Worm (Caenorhabditis elegans) whole organism, late embryonic: Measurements from ENCODE around the gene K08H2.4.

ENCODE experiments used
- C08G9.2 ChIP-seq: sonication (generic microtip); optimal IDR thresholded peaks from 2 replicates; lab custom pipeline; 2016; ENCODE audit warnings: mild to moderate bottlenecking, missing genetic modification characterization, moderate library complexity, missing compliant biosample characterization
- C38D4.7 ChIP-seq: fragments of 200-800 bp; sonication (Bioruptor generic); optimal IDR thresholded peaks from 2 replicates; lab custom pipeline; 2018; ENCODE audit warnings: mild to moderate bottlenecking, missing genetic modification characterization, moderate library complexity, missing compliant biosample characterization
- F13H6.1 ChIP-seq: sonication (generic microtip); optimal IDR thresholded peaks from 2 replicates; lab custom pipeline; 2016; ENCODE audit warnings: missing genetic modification characterization, missing compliant biosample characterization
- T23F11.4 ChIP-seq: fragments of 200-800 bp; sonication (Bioruptor generic); optimal IDR thresholded peaks from 2 replicates; lab custom pipeline; 2018; ENCODE audit warnings: mild to moderate bottlenecking, missing genetic modification characterization, missing compliant biosample characterization
- ama-1 ChIP-seq: fragments of 150-350 bp; optimal IDR thresholded peaks from 2 replicates; lab custom pipeline; 2014
- ceh-18 ChIP-seq: sonication (generic microtip); optimal IDR thresholded peaks from 2 replicates; lab custom pipeline; 2016; ENCODE audit warnings: missing genetic modification characterization, missing compliant biosample characterization
- ceh-19 ChIP-seq: fragments of 200-800 bp; sonication (Bioruptor generic); optimal IDR thresholded peaks from 2 replicates; lab custom pipeline; 2018; ENCODE audit warnings: mild to moderate bottlenecking, missing genetic modification characterization, missing compliant biosample characterization
- ceh-24 ChIP-seq: sonication (generic microtip); optimal IDR thresholded peaks from 2 replicates; lab custom pipeline; 2016; ENCODE audit warnings: mild to moderate bottlenecking, missing genetic modification characterization, missing compliant biosample characterization
- ceh-30 ChIP-seq: fragments of 150-350 bp; optimal IDR thresholded peaks from 2 replicates; lab custom pipeline; 2014; ENCODE audit warnings: missing biosample characterization, missing genetic modification characterization
- ceh-31 ChIP-seq: sonication (generic microtip); optimal IDR thresholded peaks from 2 replicates; lab custom pipeline; 2016; ENCODE audit warnings: missing genetic modification characterization, missing compliant biosample characterization
- ceh-34 ChIP-seq: sonication (generic microtip); optimal IDR thresholded peaks from 2 replicates; lab custom pipeline; 2016; ENCODE audit warnings: mild to moderate bottlenecking, missing genetic modification characterization, missing compliant biosample characterization
- ceh-45 ChIP-seq: fragments of 200-800 bp; sonication (Bioruptor generic); IDR thresholded peaks from 2 replicates; pipeline ENCODE4 v1.3.6; 2022; ENCODE audit warnings: missing genetic modification reagents, missing genetic modification characterization, missing compliant biosample characterization
- ceh-48 ChIP-seq: sonication (generic microtip); optimal IDR thresholded peaks from 2 replicates; lab custom pipeline; 2016; ENCODE audit warnings: missing genetic modification characterization, inconsistent platforms, missing compliant biosample characterization
- che-1 ChIP-seq: sonication (generic microtip); optimal IDR thresholded peaks from 2 replicates; lab custom pipeline; 2016; ENCODE audit warnings: mild to moderate bottlenecking, missing genetic modification characterization, missing compliant biosample characterization
- elt-4 ChIP-seq: sonication (generic microtip); optimal IDR thresholded peaks from 2 replicates; lab custom pipeline; 2016; ENCODE audit warnings: missing genetic modification characterization, missing compliant biosample characterization
- ets-4 ChIP-seq: sonication (generic microtip); optimal IDR thresholded peaks from 2 replicates; lab custom pipeline; 2016; ENCODE audit warnings: missing genetic modification characterization, missing compliant biosample characterization
- eyg-1 ChIP-seq: sonication (generic microtip); optimal IDR thresholded peaks from 2 replicates; lab custom pipeline; 2016; ENCODE audit warnings: missing genotype, missing genetic modification characterization, missing compliant biosample characterization
- hlh-13 ChIP-seq: fragments of 200-800 bp; sonication (Bioruptor generic); optimal IDR thresholded peaks from 2 replicates; lab custom pipeline; 2018; ENCODE audit warnings: mild to moderate bottlenecking, missing genetic modification characterization, missing compliant biosample characterization
- hlh-15 ChIP-seq: sonication (generic microtip); optimal IDR thresholded peaks from 2 replicates; lab custom pipeline; 2016; ENCODE audit warnings: missing genetic modification characterization, missing compliant biosample characterization
- hlh-30 ChIP-seq: sonication (generic microtip); optimal IDR thresholded peaks from 2 replicates; lab custom pipeline; 2017; ENCODE audit warnings: antibody characterized with exemption, missing genetic modification characterization, missing compliant biosample characterization; ENCODE audit not compliant: insufficient read depth
- hlh-6 ChIP-seq: sonication (generic microtip); optimal IDR thresholded peaks from 2 replicates; lab custom pipeline; 2016; ENCODE audit warnings: missing genotype, missing genetic modification characterization, missing compliant biosample characterization
- madf-2 ChIP-seq: sonication (generic microtip); optimal IDR thresholded peaks from 2 replicates; lab custom pipeline; 2017; ENCODE audit warnings: missing genetic modification characterization, missing compliant biosample characterization
- nhr-11 ChIP-seq: fragments of 150-350 bp; optimal IDR thresholded peaks from 2 replicates; lab custom pipeline; 2014; ENCODE audit warnings: missing biosample characterization, missing genetic modification characterization
- pag-3 ChIP-seq: sonication (generic microtip); optimal IDR thresholded peaks from 2 replicates; lab custom pipeline; 2016; ENCODE audit warnings: missing compliant biosample characterization, missing genetic modification characterization, borderline replicate concordance
- pax-1 ChIP-seq: fragments of 150-350 bp; optimal IDR thresholded peaks from 2 replicates; lab custom pipeline; 2014; ENCODE audit warnings: missing biosample characterization, missing genetic modification characterization
- pqm-1 ChIP-seq: sonication (generic microtip); optimal IDR thresholded peaks from 2 replicates; lab custom pipeline; 2016; ENCODE audit warnings: missing genetic modification characterization, missing compliant biosample characterization
- pros-1 ChIP-seq: fragments of 150-350 bp; optimal IDR thresholded peaks from 2 replicates; lab custom pipeline; 2014; ENCODE audit warnings: missing biosample characterization, missing genetic modification reagents, missing genetic modification characterization
- ref-2 ChIP-seq: sonication (generic microtip); optimal IDR thresholded peaks from 2 replicates; lab custom pipeline; 2016; ENCODE audit warnings: missing genetic modification characterization, missing compliant biosample characterization
- rnt-1 ChIP-seq: sonication (generic microtip); optimal IDR thresholded peaks from 2 replicates; lab custom pipeline; 2016; ENCODE audit warnings: missing genetic modification characterization, missing compliant biosample characterization
- sdc-2 ChIP-seq: sonication (generic microtip); optimal IDR thresholded peaks from 2 replicates; lab custom pipeline; 2016; ENCODE audit warnings: missing genotype, missing genetic modification characterization, missing compliant biosample characterization
- syd-9 ChIP-seq: sonication (generic microtip); optimal IDR thresholded peaks from 2 replicates; lab custom pipeline; 2016; ENCODE audit warnings: mild to moderate bottlenecking, missing genetic modification characterization, moderate library complexity, missing compliant biosample characterization
- tbx-2 ChIP-seq: sonication (generic microtip); optimal IDR thresholded peaks from 2 replicates; lab custom pipeline; 2016; ENCODE audit warnings: missing genetic modification characterization, missing compliant biosample characterization
- tbx-7 ChIP-seq: sonication (generic microtip); optimal IDR thresholded peaks from 2 replicates; lab custom pipeline; 2016; ENCODE audit warnings: missing genotype, missing genetic modification characterization, missing compliant biosample characterization
- ttx-3 ChIP-seq: sonication (generic microtip); optimal IDR thresholded peaks from 2 replicates; lab custom pipeline; 2016; ENCODE audit warnings: missing genetic modification reagents, missing genetic modification characterization, missing compliant biosample characterization
- unc-3 ChIP-seq, 2 experiments: fragments of 200-800 bp in 1 of 2; sonication (Bioruptor generic) in 1 of 2; sonication (generic microtip) in 1 of 2; conservative IDR thresholded peaks in 1 of 2; optimal IDR thresholded peaks in 1 of 2; 2 replicates each; pipeline versions ENCODE4 v1.3.6 to Lab custom; 2016 to 2022; ENCODE audit warnings: missing compliant biosample characterization in 2 of 2, missing genetic modification characterization in 2 of 2, missing genetic modification reagents in 1 of 2
- unc-55 ChIP-seq: sonication (generic microtip); optimal IDR thresholded peaks from 2 replicates; lab custom pipeline; 2017; ENCODE audit warnings: missing biosample characterization, missing genetic modification reagents, missing genetic modification characterization
- zip-5 ChIP-seq: sonication (generic microtip); optimal IDR thresholded peaks from 2 replicates; lab custom pipeline; 2016; ENCODE audit warnings: missing genetic modification characterization, missing compliant biosample characterization
- ztf-16 ChIP-seq: sonication (generic microtip); optimal IDR thresholded peaks from 2 replicates; lab custom pipeline; 2017; ENCODE audit warnings: missing genetic modification characterization, missing compliant biosample characterization

K08H2.4 gene

ce11 chrX:13234879-13235278 lies 3.4 kb upstream of the K08H2.4 start, which contains the start of gene K08H2.2:
Gene K08H2.2, minus strand, starts transcription at chrX:13234979.
- TF ChIP-seq ceh-31 (tag; lab: Kevin White, UChicago) (no peak), ceh-19 (GFP tag; lab: Kevin White, UChicago) (no peak), pax-1 (no peak), tbx-2 (tag; lab: Kevin White, UChicago) (no peak), pros-1 (tag; lab: Kevin White, UChicago) (no peak), pqm-1 (tag; lab: Kevin White, UChicago) (no peak), ets-4 (tag; lab: Kevin White, UChicago) (no peak), T23F11.4 (GFP tag; lab: Kevin White, UChicago) (no peak), hlh-6 (no peak), sdc-2 (tag; lab: Kevin White, UChicago) (no peak), C08G9.2 (tag; lab: Kevin White, UChicago) (no peak), unc-3 (GFP tag; conservative IDR thresholded peaks at IDR 0.05; lab: Robert Waterston, UW) (no peak), unc-3 (tag; optimal IDR thresholded peaks at IDR 0.05; lab: Kevin White, UChicago) (no peak), ama-1 (lab: Kevin White, UChicago) (no peak), ceh-34 (tag; lab: Kevin White, UChicago) (no peak), eyg-1 (tag; lab: Kevin White, UChicago) (no peak)

ce11 chrX:13237102-13237501 lies 1.2 kb upstream of the K08H2.4 start, which contains the start of gene K08H2.3:
Gene K08H2.3, plus strand, starts transcription at chrX:13237402.
- TF ChIP-seq ceh-18 (tag; lab: Kevin White, UChicago), result no peak
- TF ChIP-seq ttx-3, result no peak
- no peak for TF ChIP-seq hlh-30 (tag; lab: Kevin White, UChicago)
- TF ChIP-seq nhr-11 (tag; lab: Kevin White, UChicago), result no peak
- TF ChIP-seq C38D4.7, result no peak
- no peak for TF ChIP-seq zip-5 (tag; lab: Kevin White, UChicago)
- no peak for TF ChIP-seq ref-2 (tag; lab: Kevin White, UChicago)
- TF ChIP-seq ztf-16, result no peak
- TF ChIP-seq ama-1 (lab: Kevin White, UChicago), result no peak
- no peak for TF ChIP-seq tbx-7 (tag; lab: Kevin White, UChicago)
- no peak for TF ChIP-seq rnt-1 (tag; lab: Kevin White, UChicago)
- TF ChIP-seq pag-3 (tag; lab: Kevin White, UChicago), result no peak
- TF ChIP-seq ceh-30 (tag; lab: Kevin White, UChicago), result no peak
- no peak for TF ChIP-seq ceh-45 (GFP tag; lab: Robert Waterston, UW)
- TF ChIP-seq hlh-13 (GFP tag; lab: Kevin White, UChicago), result no peak
- no peak for TF ChIP-seq ceh-24 (tag; lab: Kevin White, UChicago)
- no peak for TF ChIP-seq hlh-15
- no peak for TF ChIP-seq tbx-2 (tag; lab: Kevin White, UChicago)
- no peak for TF ChIP-seq madf-2 (tag; lab: Kevin White, UChicago)
- TF ChIP-seq elt-4 (tag; lab: Kevin White, UChicago), result no peak

- TF ChIP-seq che-1 (tag; lab: Kevin White, UChicago) (no peak), hlh-15 (no peak), syd-9 (no peak), ceh-18 (tag; lab: Kevin White, UChicago) (no peak), F13H6.1 (tag; lab: Kevin White, UChicago) (no peak), unc-55 (no peak), pax-1 (no peak), ets-4 (tag; lab: Kevin White, UChicago) (no peak), ceh-48 (tag; lab: Kevin White, UChicago) (no peak), tbx-2 (tag; lab: Kevin White, UChicago) (no peak), hlh-6 (no peak), C08G9.2 (tag; lab: Kevin White, UChicago) (no peak), C38D4.7 (no peak), tbx-7 (tag; lab: Kevin White, UChicago) (no peak), ttx-3 (no peak)
Observed at ce11 chrX:13242231-13242630, 3.9 kb downstream of the K08H2.4 start, which contains the start of gene K08H2.5. Gene K08H2.5, minus strand, starts transcription at chrX:13242331.
